Fruit fly (Drosophila melanogaster): Measurements from ENCODE around the gene CG1239.

CG1239 gene

DNA sequence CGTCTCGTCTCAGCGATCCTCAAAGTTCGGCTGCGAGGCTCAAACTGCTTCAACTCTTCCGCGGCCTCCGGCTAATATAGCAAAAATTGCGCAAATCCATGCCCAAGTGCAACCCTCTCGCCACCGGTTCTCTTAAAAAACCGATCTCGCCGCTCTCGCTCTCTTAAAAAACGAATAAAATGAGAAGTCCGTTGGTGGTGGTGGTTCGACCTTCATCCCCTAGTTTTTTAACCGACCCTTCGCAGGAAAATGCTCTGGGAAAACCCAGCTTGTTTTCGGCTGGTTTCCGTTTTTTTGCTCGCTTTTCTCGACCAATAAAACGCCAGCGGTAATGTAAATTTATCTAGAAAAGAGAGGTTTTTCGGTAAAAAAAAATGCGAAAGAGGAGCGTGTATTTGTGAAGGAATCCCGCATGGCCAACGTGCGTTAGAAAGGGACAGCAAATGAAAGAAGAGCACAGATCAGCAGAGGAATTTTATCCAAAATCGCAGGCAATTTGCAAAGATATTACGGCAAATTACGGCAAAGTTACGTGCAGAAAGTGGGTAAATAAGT is 16.5 kb upstream of the CG1239 start, which contains the start of gene cas:
Gene cas, minus strand, starts transcription at position 51 of the 555 bp plus-strand sequence.
- no peak for TF ChIP-seq CG15710 (tag; optimal IDR thresholded peaks at IDR 0.05)
- no peak for TF ChIP-seq Pif1B (GFP tag; optimal IDR thresholded peaks at IDR 0.05)
- no peak for TF ChIP-seq CG9948 (tag; optimal IDR thresholded peaks at IDR 0.05)
- no peak for TF ChIP-seq Ets98B (GFP tag; IDR thresholded peaks at IDR 0.05)
- no peak for TF ChIP-seq CG32121 (GFP tag; IDR thresholded peaks at IDR 0.05)
- no peak for TF ChIP-seq CG13204 (GFP tag; optimal IDR thresholded peaks at IDR 0.05)
- TF ChIP-seq CG4496 (GFP tag; IDR thresholded peaks at IDR 0.05) = no peak
- TF ChIP-seq EcR (GFP tag; optimal IDR thresholded peaks at IDR 0.05) = no peak
- TF ChIP-seq rn (GFP tag; IDR thresholded peaks at IDR 0.05) = no peak
- TF ChIP-seq Snoo (tag; optimal IDR thresholded peaks at IDR 0.05) = no peak
- no peak for TF ChIP-seq CG8159 (tag; optimal IDR thresholded peaks at IDR 0.05)
- no peak for TF ChIP-seq CG8301 (tag; optimal IDR thresholded peaks at IDR 0.05)
- no peak for TF ChIP-seq CG14655 (GFP tag; optimal IDR thresholded peaks at IDR 0.05)
- TF ChIP-seq CG10348 (GFP tag; IDR thresholded peaks at IDR 0.05) = no peak

DNA sequence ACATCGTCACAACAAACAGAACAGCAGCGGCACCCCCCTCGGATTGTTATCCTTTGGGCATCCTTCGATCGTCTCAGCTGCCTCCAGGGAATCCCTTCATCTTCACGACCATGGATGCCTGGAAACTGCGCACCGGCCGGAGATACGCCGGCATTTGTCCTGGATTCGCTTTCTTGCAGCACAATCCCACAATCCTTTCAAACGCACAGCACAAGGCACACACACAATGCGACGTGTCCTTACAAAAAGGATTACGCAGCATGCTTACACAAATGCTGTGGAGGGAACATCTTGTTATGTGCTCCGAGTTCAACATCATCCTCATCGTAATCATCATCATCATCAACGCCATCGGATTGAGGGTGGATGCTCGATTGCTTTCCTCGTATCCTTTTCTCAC is 10.2 kb upstream of the CG1239 start:
- no peak for TF ChIP-seq D1 (tag; optimal IDR thresholded peaks at IDR 0.05)
- TF ChIP-seq Pif1B (GFP tag; optimal IDR thresholded peaks at IDR 0.05) = no peak
- TF ChIP-seq CG4496 (GFP tag; IDR thresholded peaks at IDR 0.05) = no peak
- TF ChIP-seq CG14655 (GFP tag; optimal IDR thresholded peaks at IDR 0.05) = no peak
- TF ChIP-seq fd96Ca (GFP tag; IDR thresholded peaks at IDR 0.05) = no peak
- TF ChIP-seq CG10348 (GFP tag; IDR thresholded peaks at IDR 0.05) = no peak
- TF ChIP-seq CG17806 (tag; optimal IDR thresholded peaks at IDR 0.05) = no peak
- no peak for TF ChIP-seq EcR (GFP tag; optimal IDR thresholded peaks at IDR 0.05)
- TF ChIP-seq gl (tag; optimal IDR thresholded peaks at IDR 0.05) = no peak
- TF ChIP-seq CG32121 (GFP tag; IDR thresholded peaks at IDR 0.05) = no peak
- TF ChIP-seq CG8301 (tag; optimal IDR thresholded peaks at IDR 0.05) = no peak
- no peak for TF ChIP-seq Snoo (tag; optimal IDR thresholded peaks at IDR 0.05)
- TF ChIP-seq CG15710 (tag; optimal IDR thresholded peaks at IDR 0.05) = no peak
- no peak for TF ChIP-seq CG8159 (tag; optimal IDR thresholded peaks at IDR 0.05)
- no peak for TF ChIP-seq CG9948 (tag; optimal IDR thresholded peaks at IDR 0.05)
- TF ChIP-seq Ets98B (GFP tag; IDR thresholded peaks at IDR 0.05) = no peak
- TF ChIP-seq CG12605 (GFP tag; IDR thresholded peaks at IDR 0.05) = no peak
- TF ChIP-seq CG13204 (GFP tag; optimal IDR thresholded peaks at IDR 0.05) = no peak

DNA sequence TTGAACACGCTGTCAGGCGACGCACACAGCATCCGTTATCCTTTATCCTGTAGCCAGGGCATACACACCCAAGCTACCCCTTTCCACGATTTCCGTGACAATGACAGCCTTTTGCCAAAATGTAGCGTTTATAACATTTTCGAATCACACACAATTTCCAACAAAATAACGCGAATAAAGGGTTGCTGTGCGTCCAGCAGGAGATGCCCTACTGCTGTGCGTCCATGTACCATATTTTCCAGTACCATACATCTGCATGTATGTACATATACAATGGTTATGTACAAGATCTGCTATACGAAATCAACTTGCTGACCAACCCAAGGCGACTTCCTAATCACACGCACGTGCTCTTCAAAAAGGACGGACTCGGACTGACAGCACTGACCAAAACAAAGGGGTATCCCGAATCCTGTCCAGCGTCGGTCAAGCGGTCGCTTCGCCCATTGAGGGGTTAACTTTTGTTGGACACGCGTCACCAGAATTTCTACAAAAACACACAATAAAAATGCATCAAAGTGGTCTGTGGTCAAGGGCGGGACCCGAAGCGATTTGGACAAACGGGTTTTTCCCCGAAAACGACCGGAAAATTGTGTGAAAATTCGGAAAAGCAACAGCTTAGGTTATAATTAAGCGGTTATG is 5.5 kb upstream of the CG1239 start:
- TF ChIP-seq CG8159 (tag; optimal IDR thresholded peaks at IDR 0.05) = no peak
- no peak for TF ChIP-seq rn (GFP tag; IDR thresholded peaks at IDR 0.05)
- no peak for TF ChIP-seq CG32121 (GFP tag; IDR thresholded peaks at IDR 0.05)
- TF ChIP-seq Snoo (tag; optimal IDR thresholded peaks at IDR 0.05) = no peak
- no peak for TF ChIP-seq fd96Ca (GFP tag; IDR thresholded peaks at IDR 0.05)
- TF ChIP-seq CG14655 (GFP tag; optimal IDR thresholded peaks at IDR 0.05) = no peak
- TF ChIP-seq CG13204 (GFP tag; optimal IDR thresholded peaks at IDR 0.05) = no peak
- TF ChIP-seq Ets98B (GFP tag; IDR thresholded peaks at IDR 0.05) = no peak
- no peak for TF ChIP-seq CG10348 (GFP tag; IDR thresholded peaks at IDR 0.05)
- no peak for TF ChIP-seq Pif1A (GFP tag; optimal IDR thresholded peaks at IDR 0.05)
- TF ChIP-seq CG34367 (tag; optimal IDR thresholded peaks at IDR 0.05) = no peak
- no peak for TF ChIP-seq CG4496 (GFP tag; IDR thresholded peaks at IDR 0.05)
- TF ChIP-seq D1 (tag; optimal IDR thresholded peaks at IDR 0.05) = no peak
- TF ChIP-seq CG15710 (tag; optimal IDR thresholded peaks at IDR 0.05) = no peak
- no peak for TF ChIP-seq Pif1B (GFP tag; optimal IDR thresholded peaks at IDR 0.05)
- TF ChIP-seq CG9948 (tag; optimal IDR thresholded peaks at IDR 0.05) = no peak
- TF ChIP-seq EcR (GFP tag; optimal IDR thresholded peaks at IDR 0.05) = no peak
- no peak for TF ChIP-seq CG12605 (GFP tag; IDR thresholded peaks at IDR 0.05)
- TF ChIP-seq CG8301 (tag; optimal IDR thresholded peaks at IDR 0.05) = no peak

DNA sequence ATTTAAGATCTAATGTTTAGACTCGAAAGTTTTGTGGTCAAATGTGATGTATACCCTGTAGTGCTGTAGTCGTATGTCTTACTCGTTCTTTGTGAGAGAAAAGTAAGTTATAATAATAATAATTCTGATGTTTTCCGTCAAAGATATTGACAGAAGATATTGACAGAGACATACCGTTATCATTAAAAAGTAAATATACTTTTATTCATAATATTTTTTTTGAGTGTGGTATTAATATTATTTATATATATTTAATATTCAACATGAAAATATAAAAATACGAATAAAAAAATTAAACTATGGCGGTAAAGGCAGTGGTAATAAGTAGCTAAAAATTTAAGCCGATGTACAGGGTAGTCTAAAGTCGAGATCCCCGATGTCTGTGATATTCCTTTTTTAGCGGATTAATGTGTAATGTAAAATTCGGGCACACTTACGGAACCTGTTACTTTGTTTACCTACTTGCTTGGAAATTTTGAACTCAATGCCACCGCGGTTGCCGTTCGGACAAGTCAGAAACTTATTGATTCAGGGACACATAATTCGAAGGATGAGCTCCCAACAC is 3.1 kb downstream of the CG1239 start, which contains the start of the genes CG2100 and CG1236:
Gene CG2100, minus strand, starts transcription at position 51 of the 565 bp plus-strand sequence.
Gene CG1236, plus strand, starts transcription at position 444 of the 565 bp plus-strand sequence.
- peak; percentile 77 for TF ChIP-seq CG34367 (tag; optimal IDR thresholded peaks at IDR 0.05)
- TF ChIP-seq rn (GFP tag; IDR thresholded peaks at IDR 0.05) = peak; percentile 43; the same call in 1 of the 2 replicates
- TF ChIP-seq EcR (GFP tag; optimal IDR thresholded peaks at IDR 0.05) = peak; percentile 7
- no peak for TF ChIP-seq CG13204 (GFP tag; optimal IDR thresholded peaks at IDR 0.05)
- no peak for TF ChIP-seq CG14655 (GFP tag; optimal IDR thresholded peaks at IDR 0.05)
- TF ChIP-seq gl (tag; optimal IDR thresholded peaks at IDR 0.05) = no peak
- no peak for TF ChIP-seq CG12605 (GFP tag; IDR thresholded peaks at IDR 0.05)
- no peak for TF ChIP-seq Pif1A (GFP tag; optimal IDR thresholded peaks at IDR 0.05)
- no peak for TF ChIP-seq CG10348 (GFP tag; IDR thresholded peaks at IDR 0.05)
- TF ChIP-seq Ets98B (GFP tag; IDR thresholded peaks at IDR 0.05) = peak; percentile 61
- TF ChIP-seq CG9948 (tag; optimal IDR thresholded peaks at IDR 0.05) = peak; percentile 85
- TF ChIP-seq D1 (tag; optimal IDR thresholded peaks at IDR 0.05) = no peak
- TF ChIP-seq Snoo (tag; optimal IDR thresholded peaks at IDR 0.05) = peak; percentile 86
- no peak; the same call in 1 of the 3 replicates for TF ChIP-seq CG4496 (GFP tag; IDR thresholded peaks at IDR 0.05)
- peak; percentile 70 for TF ChIP-seq CG32121 (GFP tag; IDR thresholded peaks at IDR 0.05)
- peak; percentile 76 for TF ChIP-seq CG8301 (tag; optimal IDR thresholded peaks at IDR 0.05)
- TF ChIP-seq Pif1B (GFP tag; optimal IDR thresholded peaks at IDR 0.05) = peak; percentile 76
- TF ChIP-seq CG15710 (tag; optimal IDR thresholded peaks at IDR 0.05) = peak; percentile 86
- no peak for TF ChIP-seq fd96Ca (GFP tag; IDR thresholded peaks at IDR 0.05)
- TF ChIP-seq CG17806 (tag; optimal IDR thresholded peaks at IDR 0.05) = peak; percentile 78
- TF ChIP-seq CG8159 (tag; optimal IDR thresholded peaks at IDR 0.05) = peak; percentile 88

DNA sequence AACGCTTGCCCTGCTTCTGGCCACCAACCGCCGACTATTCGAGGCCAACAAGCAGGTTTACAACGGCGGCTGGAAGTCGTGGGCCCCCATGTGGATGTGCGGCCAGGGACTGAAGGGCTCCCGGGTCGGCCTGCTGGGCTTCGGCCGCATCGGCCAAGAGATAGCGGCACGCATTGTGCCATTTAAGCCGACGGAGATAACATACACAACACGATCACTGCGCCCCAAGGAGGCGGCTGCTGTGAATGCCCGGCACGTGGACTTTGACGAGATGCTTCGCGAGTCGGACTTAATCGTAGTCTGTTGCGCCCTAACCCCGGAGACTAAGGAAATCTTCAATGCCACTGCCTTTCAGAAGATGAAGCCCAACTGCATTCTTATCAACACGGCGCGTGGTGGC is 4.0 kb downstream of the CG1239 start:
- TF ChIP-seq Snoo (tag; optimal IDR thresholded peaks at IDR 0.05) (no peak), Ets98B (GFP tag; IDR thresholded peaks at IDR 0.05) (peak; percentile 23; the same call in 1 of the 2 replicates), Pif1A (GFP tag; optimal IDR thresholded peaks at IDR 0.05) (no peak), CG17806 (tag; optimal IDR thresholded peaks at IDR 0.05) (no peak), CG8159 (tag; optimal IDR thresholded peaks at IDR 0.05) (no peak), CG15710 (tag; optimal IDR thresholded peaks at IDR 0.05) (no peak), CG13204 (GFP tag; optimal IDR thresholded peaks at IDR 0.05) (no peak), CG4496 (GFP tag; IDR thresholded peaks at IDR 0.05) (no peak), CG32121 (GFP tag; IDR thresholded peaks at IDR 0.05) (no peak), gl (tag; optimal IDR thresholded peaks at IDR 0.05) (peak; percentile 49), CG10348 (GFP tag; IDR thresholded peaks at IDR 0.05) (no peak), fd96Ca (GFP tag; IDR thresholded peaks at IDR 0.05) (no peak), CG14655 (GFP tag; optimal IDR thresholded peaks at IDR 0.05) (no peak), Pif1B (GFP tag; optimal IDR thresholded peaks at IDR 0.05) (no peak), rn (GFP tag; IDR thresholded peaks at IDR 0.05) (no peak), CG8301 (tag; optimal IDR thresholded peaks at IDR 0.05) (no peak), CG12605 (GFP tag; IDR thresholded peaks at IDR 0.05) (no peak), D1 (tag; optimal IDR thresholded peaks at IDR 0.05) (no peak), CG9948 (tag; optimal IDR thresholded peaks at IDR 0.05) (no peak), EcR (GFP tag; optimal IDR thresholded peaks at IDR 0.05) (peak; percentile 57), CG34367 (tag; optimal IDR thresholded peaks at IDR 0.05) (no peak)
